Worm (Caenorhabditis elegans): ENCODE measurements around the gene ucp-4.

ucp-4 gene

DNA sequence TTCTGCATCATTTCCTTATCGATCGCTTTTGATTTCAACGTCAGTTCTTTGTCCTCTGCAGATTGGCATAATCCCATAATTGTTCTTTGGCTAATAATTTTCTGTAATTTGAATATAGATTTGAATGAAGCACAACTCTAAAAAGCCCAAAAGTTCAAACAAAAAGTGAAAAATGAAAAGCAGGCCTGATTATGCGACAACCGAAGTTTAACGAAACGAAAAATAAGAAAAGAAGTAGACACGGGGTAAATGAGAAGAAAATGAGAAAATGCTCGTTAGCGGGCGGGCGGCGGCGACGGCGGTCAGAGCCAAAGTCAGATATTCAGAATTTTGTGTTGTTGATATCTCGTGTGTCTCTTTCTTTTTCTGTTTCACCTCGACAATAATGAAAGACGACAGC lies 25.6 kb downstream of the ucp-4 start, which contains the start of gene gpa-3:
Gene gpa-3 (minus strand): TSS at position 101 of the 400 bp plus-strand sequence.
- no peak for TF ChIP-seq pha-4 (tag; optimal IDR thresholded peaks at IDR 0.05)
- no peak for TF ChIP-seq nhr-12 (tag; optimal IDR thresholded peaks at IDR 0.05)
- no peak for TF ChIP-seq M03D4.4 (tag; optimal IDR thresholded peaks at IDR 0.05)

ce11 chrV:9370986-9371385 lies 36.9 kb downstream of the ucp-4 start, which contains the start of gene E02C12.6:
E02C12.6 (minus strand) TSS chrV:9371086.
- TF ChIP-seq pha-4 (tag; optimal IDR thresholded peaks at IDR 0.05) = no peak
- no peak for TF ChIP-seq snpc-4 (tag; optimal IDR thresholded peaks at IDR 0.05)
- no peak for TF ChIP-seq M03D4.4 (tag; optimal IDR thresholded peaks at IDR 0.05)
- no peak for TF ChIP-seq unc-39 (tag; optimal IDR thresholded peaks at IDR 0.05)
- TF ChIP-seq ceh-83 (GFP tag; optimal IDR thresholded peaks at IDR 0.05) = no peak
- no peak for TF ChIP-seq ces-1 (GFP tag; optimal IDR thresholded peaks at IDR 0.05)
- no peak for TF ChIP-seq nhr-237 (tag; optimal IDR thresholded peaks at IDR 0.05)
- TF ChIP-seq elt-1 (tag; optimal IDR thresholded peaks at IDR 0.05; ENCODE audit: borderline replicate concordance, insufficient read depth) = no peak
- no peak for TF ChIP-seq sptf-1 (tag; optimal IDR thresholded peaks at IDR 0.05)
- no peak for TF ChIP-seq ceh-43 (GFP tag; optimal IDR thresholded peaks at IDR 0.05)
- no peak for TF ChIP-seq mep-1 (tag; optimal IDR thresholded peaks at IDR 0.05)
- TF ChIP-seq ztf-11 (tag; optimal IDR thresholded peaks at IDR 0.05) = no peak
- no peak for TF ChIP-seq flh-1 (GFP tag; optimal IDR thresholded peaks at IDR 0.05)
- no peak for TF ChIP-seq elt-3 (tag; optimal IDR thresholded peaks at IDR 0.05)
- TF ChIP-seq mab-5 (tag; optimal IDR thresholded peaks at IDR 0.05) = no peak
- no peak for TF ChIP-seq lsy-2 (tag; optimal IDR thresholded peaks at IDR 0.05)
- TF ChIP-seq hlh-1 (tag; optimal IDR thresholded peaks at IDR 0.05) = no peak

DNA sequence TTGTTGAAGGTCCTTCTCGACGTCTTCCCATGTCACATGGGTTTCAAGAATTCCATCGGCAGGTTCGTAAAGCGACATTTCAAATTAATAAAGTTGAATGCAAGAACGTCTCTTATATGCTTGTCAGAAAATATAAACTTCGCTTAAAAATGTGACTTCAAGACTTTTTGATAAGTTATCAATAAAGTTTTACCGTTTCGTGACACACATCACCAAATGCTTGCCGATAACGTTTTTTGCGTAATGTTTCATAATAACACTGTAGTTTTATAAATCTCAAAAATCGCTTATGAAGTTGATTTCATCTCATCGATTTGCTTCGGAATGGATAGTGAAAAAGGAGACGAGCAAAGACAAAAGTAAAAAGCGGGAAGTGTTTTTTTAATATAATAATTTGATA lies 39.4 kb downstream of the ucp-4 start, which contains the start of gene E02C12.8:
Gene E02C12.8 (minus strand): TSS at position 141 of the 400 bp plus-strand sequence.
- TF ChIP-seq bed-3 (GFP tag; optimal IDR thresholded peaks at IDR 0.05) = no peak
- no peak for TF ChIP-seq sem-2 (GFP tag; optimal IDR thresholded peaks at IDR 0.05)
- no peak for TF ChIP-seq tbx-8 (GFP tag; optimal IDR thresholded peaks at IDR 0.05)

DNA sequence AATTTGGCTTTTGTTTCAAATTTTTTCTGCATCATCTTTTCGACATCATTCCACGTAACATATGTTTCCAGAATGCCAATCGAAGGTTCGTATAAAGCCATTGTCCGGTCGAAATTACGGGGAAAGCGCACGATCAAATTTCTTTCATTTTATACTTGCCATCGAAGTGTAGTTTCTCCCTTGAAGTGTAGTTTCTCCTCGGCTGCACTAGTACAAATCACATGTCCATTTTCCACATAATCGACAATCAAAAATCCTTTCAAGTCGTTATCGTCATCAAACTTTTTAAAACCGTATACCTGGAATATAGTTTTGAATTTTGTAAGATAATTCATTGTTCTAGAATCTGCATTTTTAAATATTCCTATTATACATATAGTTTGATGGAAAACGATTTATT lies 41.3 kb downstream of the ucp-4 start, which contains the start of gene E02C12.9:
Gene E02C12.9 (minus strand): TSS at position 101 of the 400 bp plus-strand sequence.
- TF ChIP-seq elt-1 (tag; optimal IDR thresholded peaks at IDR 0.05; ENCODE audit: borderline replicate concordance, insufficient read depth) = no peak
- no peak for TF ChIP-seq pha-4 (tag; optimal IDR thresholded peaks at IDR 0.05)
- no peak for TF ChIP-seq blmp-1 (tag; optimal IDR thresholded peaks at IDR 0.05)
- TF ChIP-seq unc-120 (tag; optimal IDR thresholded peaks at IDR 0.05; ENCODE audit: poor library complexity, severe bottlenecking) = no peak
- TF ChIP-seq tbx-8 (GFP tag; optimal IDR thresholded peaks at IDR 0.05) = no peak
- no peak for TF ChIP-seq lin-32 (GFP tag; optimal IDR thresholded peaks at IDR 0.05)
- no peak for TF ChIP-seq lin-13 (tag; optimal IDR thresholded peaks at IDR 0.05)
- TF ChIP-seq ztf-11 (tag; optimal IDR thresholded peaks at IDR 0.05) = no peak
- TF ChIP-seq drap-1 (GFP tag; optimal IDR thresholded peaks at IDR 0.05) = no peak
- no peak for TF ChIP-seq ham-2 (GFP tag; optimal IDR thresholded peaks at IDR 0.05)
- no peak for TF ChIP-seq nhr-2 (tag; optimal IDR thresholded peaks at IDR 0.05)
- no peak for TF ChIP-seq hlh-1 (tag; optimal IDR thresholded peaks at IDR 0.05)
- no peak for TF ChIP-seq nhr-28 (tag; optimal IDR thresholded peaks at IDR 0.05)

ce11 chrV:9376417-9376816 lies 42.3 kb downstream of the ucp-4 start, which contains the start of gene E02C12.19:
E02C12.19 (minus strand) TSS chrV:9376517.
- TF ChIP-seq ceh-39 (tag; optimal IDR thresholded peaks at IDR 0.05) (no peak), nhr-2 (tag; optimal IDR thresholded peaks at IDR 0.05) (no peak), bed-3 (GFP tag; optimal IDR thresholded peaks at IDR 0.05) (no peak), cnd-1 (tag; optimal IDR thresholded peaks at IDR 0.05) (no peak)

- TF ChIP-seq snpc-4 (tag; optimal IDR thresholded peaks at IDR 0.05) (no peak), ceh-43 (GFP tag; optimal IDR thresholded peaks at IDR 0.05) (no peak), tbx-8 (GFP tag; optimal IDR thresholded peaks at IDR 0.05) (no peak), unc-120 (tag; optimal IDR thresholded peaks at IDR 0.05; ENCODE audit: poor library complexity, severe bottlenecking) (no peak), hlh-1 (tag; optimal IDR thresholded peaks at IDR 0.05) (no peak), M03D4.4 (tag; optimal IDR thresholded peaks at IDR 0.05) (no peak), zip-8 (tag; optimal IDR thresholded peaks at IDR 0.05) (no peak), mab-5 (tag; optimal IDR thresholded peaks at IDR 0.05) (no peak), ham-2 (GFP tag; optimal IDR thresholded peaks at IDR 0.05) (no peak), ceh-39 (tag; optimal IDR thresholded peaks at IDR 0.05) (no peak), nhr-2 (tag; optimal IDR thresholded peaks at IDR 0.05) (no peak), lin-32 (GFP tag; optimal IDR thresholded peaks at IDR 0.05) (no peak), pha-4 (tag; optimal IDR thresholded peaks at IDR 0.05) (no peak), sem-2 (GFP tag; optimal IDR thresholded peaks at IDR 0.05) (no peak), ztf-11 (tag; optimal IDR thresholded peaks at IDR 0.05) (no peak), nhr-12 (tag; optimal IDR thresholded peaks at IDR 0.05) (no peak), mls-2 (tag; optimal IDR thresholded peaks at IDR 0.05) (no peak), flh-1 (GFP tag; optimal IDR thresholded peaks at IDR 0.05) (no peak)
Measured at ce11 chrV:9378335-9378734, 44.2 kb downstream of the ucp-4 start, which contains the start of gene E02C12.10. E02C12.10 (minus strand) TSS chrV:9378409.

Measured in whole organism, mixed stage, embryonic.